Worm (Caenorhabditis elegans) whole organism, L4 larva: ENCODE measurements around the gene ZK1127.13.

Experiments
- daf-19 ChIP-seq: fragments of 200-800 bp; sonication (Bioruptor generic); conservative IDR thresholded peaks from 2 replicates; pipeline ENCODE4 v1.3.6; 2022; ENCODE audit warnings: missing genetic modification characterization, missing compliant biosample characterization
- dve-1 ChIP-seq: sonication (generic microtip); optimal IDR thresholded peaks from 2 replicates; lab custom pipeline; 2017; ENCODE audit warnings: antibody characterized with exemption, mild to moderate bottlenecking, missing genetic modification characterization, missing compliant biosample characterization; ENCODE audit not compliant: insufficient read depth
- nhr-41 ChIP-seq: fragments of 200-800 bp; sonication (Bioruptor generic); IDR thresholded peaks from 2 replicates; pipeline ENCODE4 v1.3.6; 2022; ENCODE audit warnings: missing genetic modification reagents, missing genetic modification characterization, missing compliant biosample characterization
- nhr-77 ChIP-seq: fragments of 150-350 bp; optimal IDR thresholded peaks from 2 replicates; lab custom pipeline; 2014; ENCODE audit warnings: missing biosample characterization, missing genetic modification characterization
- pha-4 ChIP-seq, 2 experiments: fragments of 150-350 bp in 1 of 2; fragments of 200-800 bp in 1 of 2; sonication (Bioruptor generic) in 1 of 2; IDR thresholded peaks in 1 of 2; optimal IDR thresholded peaks in 1 of 2; 2 replicates each; pipeline versions ENCODE4 v1.3.6 to Lab custom; 2014 to 2022; ENCODE audit warnings: missing genetic modification characterization in 2 of 2, missing genetic modification reagents in 2 of 2, missing biosample characterization in 1 of 2, missing compliant biosample characterization in 1 of 2
- spr-3 ChIP-seq: fragments of 200-800 bp; sonication (Bioruptor generic); optimal IDR thresholded peaks from 2 replicates; lab custom pipeline; 2018; ENCODE audit warnings: mild to moderate bottlenecking, missing genetic modification characterization, missing compliant biosample characterization
- unc-130 ChIP-seq: sonication (generic microtip); optimal IDR thresholded peaks from 2 replicates; lab custom pipeline; 2016; ENCODE audit warnings: missing genetic modification reagents, missing genetic modification characterization, missing compliant biosample characterization
- unc-62 ChIP-seq, 3 experiments: fragments of 150-350 bp in 1 of 3; sonication (generic microtip); optimal IDR thresholded peaks in 2 of 3; peaks in 1 of 3; 1 replicate in 1 of 3; 2 replicates in 2 of 3; lab custom pipeline; 2014 to 2017; ENCODE audit warnings: missing biosample characterization in 3 of 3, missing genetic modification characterization in 3 of 3, missing genetic modification reagents in 3 of 3, missing genotype in 1 of 3
- ztf-11 ChIP-seq: fragments of 150-350 bp; optimal IDR thresholded peaks from 2 replicates; lab custom pipeline; 2014; ENCODE audit warnings: missing biosample characterization, missing genetic modification characterization

- TF ChIP-seq daf-19 (GFP tag; lab: Robert Waterston, UW) (no peak), nhr-77 (tag; lab: Kevin White, UChicago) (no peak), ztf-11 (no peak), dve-1 (tag; lab: Kevin White, UChicago) (no peak), pha-4 (GFP tag; IDR thresholded peaks at IDR 0.05; lab: Robert Waterston, UW) (no peak), pha-4 (tag; optimal IDR thresholded peaks at IDR 0.05; lab: Kevin White, UChicago) (no peak), unc-130 (no peak), unc-62 (GFP tag; optimal IDR thresholded peaks at IDR 0.05 in 1 of 2; lab: Kevin White, UChicago) (peak in 1 of 2 experiments; percentile 98), unc-62 (tag; optimal IDR thresholded peaks at IDR 0.05; lab: Kevin White, UChicago) (no peak), spr-3 (GFP tag; lab: Kevin White, UChicago) (no peak), nhr-41 (GFP tag; lab: Robert Waterston, UW) (no peak)
These were observed 3.2 kb downstream of the ZK1127.13 start for ce11 chrII:7056328-7056727.
